Fruit fly (Drosophila melanogaster) whole organism, prepupa: ENCODE data around the gene Tlk.
A peak's percentile ranks its signal among the peaks of the same experiment; 100 is the strongest.

Source experiments
- Blimp-1 ChIP-seq: fragments of 200-800 bp; sonication (Bioruptor generic); optimal IDR thresholded peaks from 3 replicates; lab custom pipeline; 2017; ENCODE audit warnings: missing biosample characterization, missing genetic modification characterization, mild to moderate bottlenecking, moderate library complexity, missing genetic modification reagents
- CG10631 ChIP-seq: fragments of 200-800 bp; sonication (Bioruptor generic); optimal IDR thresholded peaks from 2 replicates; lab custom pipeline; 2016; ENCODE audit warnings: missing biosample characterization, missing genetic modification characterization
- CG11294 ChIP-seq: fragments of 200-800 bp; sonication (Bioruptor generic); IDR thresholded peaks from 2 replicates; pipeline ENCODE4 v1.3.6; 2022; ENCODE audit warnings: missing biosample characterization, missing genetic modification characterization
- CG11762 ChIP-seq: fragments of 200-800 bp; sonication (Bioruptor generic); optimal IDR thresholded peaks from 3 replicates; lab custom pipeline; 2016; ENCODE audit warnings: missing biosample characterization, missing genetic modification characterization; ENCODE audit not compliant: insufficient read depth
- CG1621 ChIP-seq: fragments of 200-800 bp; sonication (Bioruptor generic); optimal IDR thresholded peaks from 3 replicates; lab custom pipeline; 2018; ENCODE audit warnings: missing biosample characterization, mild to moderate bottlenecking, missing genetic modification characterization
- CG3032 ChIP-seq: fragments of 200-800 bp; optimal IDR thresholded peaks from 2 replicates; lab custom pipeline; 2019; ENCODE audit warnings: missing biosample characterization, mild to moderate bottlenecking, missing genetic modification characterization, moderate library complexity
- CG32006 ChIP-seq: fragments of 200-800 bp; sonication (Bioruptor generic); optimal IDR thresholded peaks from 3 replicates; lab custom pipeline; 2017; ENCODE audit warnings: missing biosample characterization, mild to moderate bottlenecking, missing genetic modification characterization
- CG34406 ChIP-seq: fragments of 200-800 bp; sonication (Bioruptor generic); optimal IDR thresholded peaks from 3 replicates; lab custom pipeline; 2016; ENCODE audit warnings: missing biosample characterization, missing genetic modification characterization
- CG3919 ChIP-seq: fragments of 200-800 bp; sonication (Bioruptor generic); optimal IDR thresholded peaks from 3 replicates; lab custom pipeline; 2016; ENCODE audit warnings: missing biosample characterization, missing genetic modification characterization
- CG6276 ChIP-seq: fragments of 200-800 bp; sonication (Bioruptor generic); optimal IDR thresholded peaks from 2 replicates; lab custom pipeline; 2017; ENCODE audit warnings: missing biosample characterization, mild to moderate bottlenecking, missing genetic modification characterization
- CG6808 ChIP-seq: fragments of 200-800 bp; sonication (Bioruptor generic); optimal IDR thresholded peaks from 3 replicates; lab custom pipeline; 2017; ENCODE audit warnings: missing biosample characterization, missing genetic modification characterization, mild to moderate bottlenecking, moderate library complexity, missing genetic modification reagents
- CG6854 ChIP-seq: fragments of 200-800 bp; sonication (Bioruptor generic); optimal IDR thresholded peaks from 2 replicates; lab custom pipeline; 2017; ENCODE audit warnings: missing biosample characterization, mild to moderate bottlenecking, missing genetic modification characterization
- CG7368 ChIP-seq: fragments of 200-800 bp; sonication (Bioruptor generic); optimal IDR thresholded peaks from 3 replicates; lab custom pipeline; 2016; ENCODE audit warnings: missing biosample characterization, missing genetic modification characterization
- CG8119 ChIP-seq: fragments of 200-800 bp; sonication (Bioruptor generic); IDR thresholded peaks from 3 replicates; pipeline ENCODE4 v1.3.6; 2022; ENCODE audit warnings: missing biosample characterization, missing genetic modification characterization
- CG8319 ChIP-seq: fragments of 200-800 bp; sonication (Bioruptor generic); optimal IDR thresholded peaks from 3 replicates; lab custom pipeline; 2016; ENCODE audit warnings: missing biosample characterization, missing genetic modification characterization
- CG8632 ChIP-seq: fragments of 200-800 bp; sonication (Bioruptor generic); optimal IDR thresholded peaks from 3 replicates; lab custom pipeline; 2016; ENCODE audit warnings: missing biosample characterization, missing genetic modification characterization
- CG9139 ChIP-seq: fragments of 200-800 bp; sonication (Bioruptor generic); optimal IDR thresholded peaks from 3 replicates; lab custom pipeline; 2017; ENCODE audit warnings: missing biosample characterization, mild to moderate bottlenecking, missing genetic modification characterization
- Eip75B ChIP-seq: fragments of 200-800 bp; sonication (Bioruptor generic); optimal IDR thresholded peaks from 3 replicates; lab custom pipeline; 2016; ENCODE audit warnings: missing biosample characterization, missing genetic modification characterization
- Eip93F ChIP-seq: fragments of 200-800 bp; sonication (Bioruptor generic); optimal IDR thresholded peaks from 2 replicates; lab custom pipeline; 2016; ENCODE audit warnings: missing biosample characterization, mild to moderate bottlenecking, missing genetic modification characterization
- Ets21C ChIP-seq: fragments of 200-800 bp; sonication (Bioruptor generic); optimal IDR thresholded peaks from 3 replicates; lab custom pipeline; 2016; ENCODE audit warnings: missing biosample characterization, missing genetic modification characterization
- Ets96B ChIP-seq: fragments of 200-800 bp; optimal IDR thresholded peaks from 2 replicates; lab custom pipeline; 2019; ENCODE audit warnings: missing biosample characterization, mild to moderate bottlenecking, missing genetic modification characterization, moderate library complexity
- Gug ChIP-seq: fragments of 200-800 bp; sonication (Bioruptor generic); IDR thresholded peaks from 2 replicates; pipeline ENCODE4 v1.3.6; 2022; ENCODE audit warnings: missing biosample characterization, missing genetic modification characterization
- Hr38 ChIP-seq: sonication (Bioruptor generic); optimal IDR thresholded peaks from 2 replicates; lab custom pipeline; 2016; ENCODE audit warnings: missing biosample characterization, missing genetic modification characterization
- Lpt ChIP-seq: fragments of 200-800 bp; sonication (Bioruptor generic); optimal IDR thresholded peaks from 3 replicates; lab custom pipeline; 2016; ENCODE audit warnings: missing biosample characterization, missing genetic modification characterization
- Met ChIP-seq: fragments of 200-800 bp; sonication (Bioruptor generic); optimal IDR thresholded peaks from 3 replicates; lab custom pipeline; 2016; ENCODE audit warnings: missing biosample characterization, missing genetic modification characterization
- OdsH ChIP-seq: fragments of 200-800 bp; sonication (Bioruptor generic); optimal IDR thresholded peaks from 3 replicates; lab custom pipeline; 2016; ENCODE audit warnings: missing biosample characterization, missing genetic modification characterization
- Smox ChIP-seq: fragments of 200-800 bp; sonication (Bioruptor generic); optimal IDR thresholded peaks from 3 replicates; lab custom pipeline; 2016; ENCODE audit warnings: missing biosample characterization, missing genetic modification characterization
- Sox102F ChIP-seq: fragments of 200-800 bp; sonication (Bioruptor generic); optimal IDR thresholded peaks from 2 replicates; lab custom pipeline; 2016; ENCODE audit warnings: missing biosample characterization, mild to moderate bottlenecking, missing genetic modification characterization
- Sox14 ChIP-seq: fragments of 200-800 bp; sonication (Bioruptor generic); optimal IDR thresholded peaks from 3 replicates; lab custom pipeline; 2016; ENCODE audit warnings: missing biosample characterization, missing genetic modification characterization
- Sox15 ChIP-seq: fragments of 200-800 bp; sonication (Bioruptor generic); optimal IDR thresholded peaks from 3 replicates; lab custom pipeline; 2016; ENCODE audit warnings: missing biosample characterization, missing genetic modification characterization
- achi ChIP-seq: fragments of 200-800 bp; sonication (Bioruptor generic); optimal IDR thresholded peaks from 3 replicates; lab custom pipeline; 2016; ENCODE audit warnings: missing biosample characterization, missing genetic modification characterization
- acj6 ChIP-seq: fragments of 200-800 bp; sonication (Bioruptor generic); optimal IDR thresholded peaks from 3 replicates; lab custom pipeline; 2016; ENCODE audit warnings: missing biosample characterization, missing genetic modification characterization
- cyc ChIP-seq: fragments of 200-800 bp; sonication (Bioruptor generic); optimal IDR thresholded peaks from 3 replicates; lab custom pipeline; 2016; ENCODE audit warnings: missing biosample characterization, missing genetic modification characterization
- dac ChIP-seq: fragments of 200-800 bp; sonication (Bioruptor generic); optimal IDR thresholded peaks from 2 replicates; lab custom pipeline; 2017; ENCODE audit warnings: missing biosample characterization, mild to moderate bottlenecking, missing genetic modification characterization
- eg ChIP-seq: fragments of 200-800 bp; sonication (Bioruptor generic); IDR thresholded peaks from 3 replicates; pipeline ENCODE4 v1.3.6; 2022; ENCODE audit warnings: missing biosample characterization, missing genetic modification characterization
- fd59A ChIP-seq: fragments of 200-800 bp; sonication (Bioruptor generic); optimal IDR thresholded peaks from 2 replicates; lab custom pipeline; 2017; ENCODE audit warnings: missing biosample characterization, mild to moderate bottlenecking, missing genetic modification characterization, missing genetic modification reagents
- fd85E ChIP-seq: fragments of 200-800 bp; sonication (Bioruptor generic); optimal IDR thresholded peaks from 3 replicates; lab custom pipeline; 2016; ENCODE audit warnings: missing biosample characterization, missing genetic modification characterization
- fkh ChIP-seq: fragments of 200-800 bp; sonication (Bioruptor generic); optimal IDR thresholded peaks from 3 replicates; lab custom pipeline; 2017; ENCODE audit warnings: missing biosample characterization, mild to moderate bottlenecking, missing genetic modification characterization, moderate library complexity
- lz ChIP-seq: fragments of 200-800 bp; sonication (Bioruptor generic); optimal IDR thresholded peaks from 3 replicates; lab custom pipeline; 2016; ENCODE audit warnings: missing biosample characterization, missing genetic modification characterization
- net ChIP-seq: fragments of 200-800 bp; sonication (Bioruptor generic); optimal IDR thresholded peaks from 3 replicates; lab custom pipeline; 2016; ENCODE audit warnings: missing biosample characterization, missing genetic modification characterization
- pdm3 ChIP-seq: fragments of 200-800 bp; sonication (Bioruptor generic); optimal IDR thresholded peaks from 3 replicates; lab custom pipeline; 2016; ENCODE audit warnings: missing biosample characterization, missing genetic modification characterization
- salr ChIP-seq, 2 experiments: fragments of 200-800 bp; sonication (Bioruptor generic); optimal IDR thresholded peaks; 3 replicates each; lab custom pipeline; 2016 to 2018; ENCODE audit warnings: missing biosample characterization in 2 of 2, missing genetic modification characterization in 2 of 2, mild to moderate bottlenecking in 1 of 2
- spab ChIP-seq: fragments of 200-800 bp; sonication (Bioruptor generic); optimal IDR thresholded peaks from 2 replicates; lab custom pipeline; 2017; ENCODE audit warnings: missing biosample characterization, mild to moderate bottlenecking, missing genetic modification characterization, missing genetic modification reagents
- ss ChIP-seq, 2 experiments: fragments of 200-800 bp; sonication (Bioruptor generic); optimal IDR thresholded peaks; 2 replicates in 1 of 2; 3 replicates in 1 of 2; lab custom pipeline; 2017 to 2018; ENCODE audit warnings: mild to moderate bottlenecking in 2 of 2, missing biosample characterization in 2 of 2, missing genetic modification characterization in 2 of 2, moderate library complexity in 1 of 2
- svp ChIP-seq: fragments of 200-800 bp; sonication (Bioruptor generic); peaks from one replicate; lab custom pipeline; 2016; ENCODE audit warnings: missing biosample characterization, missing genetic modification characterization
- topi ChIP-seq: fragments of 200-800 bp; sonication (Bioruptor generic); optimal IDR thresholded peaks from 3 replicates; lab custom pipeline; 2016; ENCODE audit warnings: missing biosample characterization, missing genetic modification characterization

Tlk gene

dm6 chrX:3825069-3825468, 105.3 kb downstream of the Tlk start:
- TF ChIP-seq lz (GFP tag; lab: Kevin White, UChicago) = no peak
- TF ChIP-seq OdsH (GFP tag; lab: Kevin White, UChicago) = no peak
- no peak for TF ChIP-seq CG34406 (GFP tag; lab: Kevin White, UChicago)
- no peak for TF ChIP-seq Gug (GFP tag; lab: Robert Waterston, UW)
- TF ChIP-seq ss (GFP tag; optimal IDR thresholded peaks at IDR 0.05; lab: Kevin White, UChicago) = no peak
- TF ChIP-seq svp (GFP tag; lab: Kevin White, UChicago) = no peak
- no peak for TF ChIP-seq eg (GFP tag; lab: Robert Waterston, UW)
- TF ChIP-seq CG7368 (GFP tag; lab: Kevin White, UChicago) = no peak
- TF ChIP-seq salr (GFP tag; optimal IDR thresholded peaks at IDR 0.05; lab: Kevin White, UChicago) = no peak
- no peak for TF ChIP-seq acj6 (GFP tag; lab: Kevin White, UChicago)
- TF ChIP-seq fkh = no peak
- no peak for TF ChIP-seq CG11294 (GFP tag; lab: Robert Waterston, UW)

dm6 chrX:3827897-3828296, 108.1 kb downstream of the Tlk start, which contains the start of gene CG2901:
Gene CG2901, plus strand, starts transcription at chrX:3828197.
- no peak for TF ChIP-seq CG6276 (GFP tag; lab: Kevin White, UChicago)
- no peak for TF ChIP-seq cyc (GFP tag; lab: Kevin White, UChicago)
- TF ChIP-seq Sox14 (GFP tag; lab: Kevin White, UChicago) = no peak
- no peak for TF ChIP-seq achi
- TF ChIP-seq acj6 (GFP tag; lab: Kevin White, UChicago) = no peak
- no peak for TF ChIP-seq Sox102F
- no peak for TF ChIP-seq CG3032 (tag; lab: Kevin White, UChicago)
- no peak for TF ChIP-seq spab (GFP tag; lab: Kevin White, UChicago)
- no peak for TF ChIP-seq CG6854
- TF ChIP-seq, all 60 proteins: peak for 0

dm6 chrX:3831761-3832160, 112.0 kb downstream of the Tlk start:
- TF ChIP-seq Sox14 (GFP tag; lab: Kevin White, UChicago) = peak; percentile 24
- TF ChIP-seq Lpt (GFP tag; lab: Kevin White, UChicago) = peak; percentile 31
- peak; percentile 14 for TF ChIP-seq CG6276 (GFP tag; lab: Kevin White, UChicago)
- TF ChIP-seq Hr38 (GFP tag; lab: Kevin White, UChicago) = no peak
- peak; percentile 48 for TF ChIP-seq pdm3
- TF ChIP-seq CG3032 (tag; lab: Kevin White, UChicago) = peak; percentile 4
- no peak for TF ChIP-seq acj6 (GFP tag; lab: Kevin White, UChicago)
- no peak for TF ChIP-seq CG6854
- TF ChIP-seq Ets96B (tag; lab: Kevin White, UChicago) = no peak
- no peak for TF ChIP-seq dac
- peak; percentile 33 for TF ChIP-seq Smox (GFP tag; lab: Kevin White, UChicago)
- TF ChIP-seq salr (GFP tag; optimal IDR thresholded peaks at IDR 0.05; lab: Kevin White, UChicago) = peak in 1 of 2 experiments; percentile 11
- TF ChIP-seq CG3919 (GFP tag; lab: Kevin White, UChicago) = peak; percentile 45
- no peak for TF ChIP-seq CG9139 (GFP tag; lab: Kevin White, UChicago)
- TF ChIP-seq CG32006 (GFP tag; lab: Kevin White, UChicago) = peak; percentile 59
- TF ChIP-seq OdsH (GFP tag; lab: Kevin White, UChicago) = peak; percentile 32
- TF ChIP-seq Blimp-1 (GFP tag; lab: Kevin White, UChicago) = no peak
- TF ChIP-seq cyc (GFP tag; lab: Kevin White, UChicago) = peak; percentile 18
- TF ChIP-seq fd85E = no peak
- TF ChIP-seq Eip75B (GFP tag; lab: Kevin White, UChicago) = no peak
- peak; percentile 9 for TF ChIP-seq Ets21C
- TF ChIP-seq CG8119 = peak; percentile 63; the same call in 2 of the 3 replicates
- no peak for TF ChIP-seq Sox15
- TF ChIP-seq CG6808 = no peak
- TF ChIP-seq CG11294 (GFP tag; lab: Robert Waterston, UW) = no peak
- peak; percentile 42 for TF ChIP-seq topi
- peak; percentile 36 for TF ChIP-seq achi
- TF ChIP-seq fkh = no peak
- peak; percentile 27 for TF ChIP-seq CG10631
- no peak for TF ChIP-seq CG8632 (GFP tag; lab: Kevin White, UChicago)
- no peak for TF ChIP-seq CG7368 (GFP tag; lab: Kevin White, UChicago)
- TF ChIP-seq CG11762 (GFP tag; lab: Kevin White, UChicago) = no peak
- TF ChIP-seq Eip93F (GFP tag; lab: Kevin White, UChicago) = no peak
- TF ChIP-seq CG8319 = no peak
- no peak for TF ChIP-seq net (GFP tag; lab: Kevin White, UChicago)
- no peak for TF ChIP-seq CG1621 (tag; lab: Kevin White, UChicago)
- no peak for TF ChIP-seq fd59A
- TF ChIP-seq eg (GFP tag; lab: Robert Waterston, UW) = peak; percentile 51; the same call in 2 of the 3 replicates
- peak; percentile 38 for TF ChIP-seq Met (GFP tag; lab: Kevin White, UChicago)
- no peak for TF ChIP-seq CG34406 (GFP tag; lab: Kevin White, UChicago)
